Worm (Caenorhabditis elegans): ENCODE measurements around the gene tag-314.

- TF ChIP-seq nhr-28 (tag; optimal IDR thresholded peaks at IDR 0.05) (no peak), zag-1 (tag; optimal IDR thresholded peaks at IDR 0.05) (no peak), elt-2 (tag; optimal IDR thresholded peaks at IDR 0.05) (no peak), snpc-4 (tag; optimal IDR thresholded peaks at IDR 0.05) (no peak), lin-39 (tag; optimal IDR thresholded peaks at IDR 0.05) (no peak), egl-27 (tag; optimal IDR thresholded peaks at IDR 0.05) (no peak), jun-1 (tag; optimal IDR thresholded peaks at IDR 0.05) (no peak)
Measured at ce11 chrV:10425098-10425497, 3.4 kb downstream of the tag-314 start, which contains the start of gene col-12.
